Fruit fly (Drosophila melanogaster) whole organism, embryonic: Measurements from ENCODE around the gene ct.
A peak's percentile ranks its signal among the peaks of the same experiment; 100 is the strongest.

Experiments used
- Atf3 ChIP-seq: fragments of 200-800 bp; sonication (Bioruptor generic); optimal IDR thresholded peaks from 3 replicates; lab custom pipeline; 2016; ENCODE audit warnings: missing biosample characterization, missing genetic modification characterization
- Atf6 ChIP-seq: fragments of 200-800 bp; sonication (Bioruptor generic); IDR thresholded peaks from 2 replicates; pipeline ENCODE4 v1.3.6; 2022; ENCODE audit warnings: missing biosample characterization, missing genetic modification characterization
- CG10366 ChIP-seq: fragments of 200-800 bp; sonication (Bioruptor generic); IDR thresholded peaks from 2 replicates; pipeline ENCODE4 v1.3.6; 2022; ENCODE audit warnings: missing biosample characterization, missing genetic modification characterization
- CG11504 ChIP-seq: fragments of 200-800 bp; sonication (Bioruptor generic); optimal IDR thresholded peaks from 3 replicates; lab custom pipeline; 2019; ENCODE audit warnings: missing biosample characterization, mild to moderate bottlenecking, missing genetic modification characterization, moderate library complexity
- CG12769 ChIP-seq: fragments of 200-800 bp; sonication (Bioruptor generic); optimal IDR thresholded peaks from 2 replicates; lab custom pipeline; 2019; ENCODE audit warnings: missing biosample characterization, mild to moderate bottlenecking, missing genetic modification characterization, moderate library complexity
- CG13296 ChIP-seq: fragments of 200-800 bp; sonication (Bioruptor generic); optimal IDR thresholded peaks from 3 replicates; lab custom pipeline; 2018; ENCODE audit warnings: missing biosample characterization, mild to moderate bottlenecking, missing genetic modification characterization
- CG15011 ChIP-seq: fragments of 200-800 bp; sonication (Bioruptor generic); optimal IDR thresholded peaks from 3 replicates; lab custom pipeline; 2018; ENCODE audit warnings: missing biosample characterization, mild to moderate bottlenecking, missing genetic modification characterization
- CG15601 ChIP-seq: fragments of 200-800 bp; sonication (Bioruptor generic); optimal IDR thresholded peaks from 3 replicates; lab custom pipeline; 2019; ENCODE audit warnings: missing biosample characterization, mild to moderate bottlenecking, missing genetic modification characterization, moderate library complexity
- CG1603 ChIP-seq: fragments of 200-800 bp; sonication (Bioruptor generic); optimal IDR thresholded peaks from 2 replicates; lab custom pipeline; 2019; ENCODE audit warnings: missing biosample characterization, mild to moderate bottlenecking, missing genetic modification characterization, moderate library complexity
- CG2120 ChIP-seq: fragments of 200-800 bp; sonication (Bioruptor generic); optimal IDR thresholded peaks from 3 replicates; lab custom pipeline; 2016; ENCODE audit warnings: missing biosample characterization, missing genetic modification characterization
- CG3407 ChIP-seq: fragments of 200-800 bp; sonication (Bioruptor generic); optimal IDR thresholded peaks from 2 replicates; lab custom pipeline; 2018; ENCODE audit warnings: missing biosample characterization, mild to moderate bottlenecking, missing genetic modification characterization
- CG4404 ChIP-seq: fragments of 200-800 bp; sonication (Bioruptor generic); IDR thresholded peaks from 2 replicates; pipeline ENCODE4 v1.3.6; 2022; ENCODE audit warnings: missing biosample characterization, missing genetic modification characterization
- CG4730 ChIP-seq: fragments of 200-800 bp; sonication (Bioruptor generic); IDR thresholded peaks from 2 replicates; pipeline ENCODE4 v1.3.6; 2022; ENCODE audit warnings: missing biosample characterization, missing genetic modification characterization
- CG6654 ChIP-seq: fragments of 200-800 bp; sonication (Bioruptor generic); optimal IDR thresholded peaks from 2 replicates; lab custom pipeline; 2017; ENCODE audit warnings: missing biosample characterization, mild to moderate bottlenecking, missing genetic modification characterization
- CG7271 ChIP-seq: fragments of 200-800 bp; sonication (Bioruptor generic); optimal IDR thresholded peaks from 2 replicates; lab custom pipeline; 2018; ENCODE audit warnings: missing biosample characterization, mild to moderate bottlenecking, missing genetic modification characterization, moderate library complexity
- CG8281 ChIP-seq: fragments of 200-800 bp; sonication (Bioruptor generic); optimal IDR thresholded peaks from 2 replicates; lab custom pipeline; 2018; ENCODE audit warnings: missing biosample characterization, mild to moderate bottlenecking, missing genetic modification characterization, moderate library complexity
- CG8388 ChIP-seq: fragments of 200-800 bp; sonication (Bioruptor generic); optimal IDR thresholded peaks from 2 replicates; lab custom pipeline; 2019; ENCODE audit warnings: missing biosample characterization, mild to moderate bottlenecking, missing genetic modification characterization, moderate library complexity
- CG8765 ChIP-seq: fragments of 200-800 bp; sonication (Bioruptor generic); IDR thresholded peaks from 2 replicates; pipeline ENCODE4 v1.3.6; 2022; ENCODE audit warnings: missing biosample characterization, missing genetic modification characterization
- CG9797 ChIP-seq: fragments of 200-800 bp; sonication (Bioruptor generic); optimal IDR thresholded peaks from 3 replicates; lab custom pipeline; 2018; ENCODE audit warnings: missing biosample characterization, mild to moderate bottlenecking, missing genetic modification characterization
- Dbx ChIP-seq: fragments of 200-800 bp; sonication (Bioruptor generic); IDR thresholded peaks from 3 replicates; pipeline ENCODE4 v1.3.6; 2022; ENCODE audit warnings: missing biosample characterization, missing genetic modification characterization
- Dref ChIP-seq: fragments of 200-800 bp; sonication (Bioruptor generic); IDR thresholded peaks from 2 replicates; pipeline ENCODE4 v1.3.6; 2022; ENCODE audit warnings: missing biosample characterization, missing genetic modification characterization
- GATAe ChIP-seq: fragments of 200-800 bp; sonication (Bioruptor generic); conservative IDR thresholded peaks from 2 replicates; pipeline ENCODE4 v1.3.6; 2022; ENCODE audit warnings: missing biosample characterization, missing genetic modification characterization
- HLH54F ChIP-seq: fragments of 200-800 bp; sonication (Bioruptor generic); optimal IDR thresholded peaks from 3 replicates; lab custom pipeline; 2016; ENCODE audit warnings: missing biosample characterization, missing genetic modification characterization
- HmgD ChIP-seq: fragments of 200-800 bp; sonication (Bioruptor generic); optimal IDR thresholded peaks from 3 replicates; lab custom pipeline; 2016; ENCODE audit warnings: missing biosample characterization, missing genetic modification characterization
- Med ChIP-seq: fragments of 200-800 bp; sonication (Bioruptor generic); peaks from one replicate; lab custom pipeline; 2016; ENCODE audit warnings: missing biosample characterization, missing genetic modification characterization, mild to moderate bottlenecking, inconsistent platforms, moderate library complexity
- Meics ChIP-seq: fragments of 200-800 bp; sonication (Bioruptor generic); optimal IDR thresholded peaks from 2 replicates; lab custom pipeline; 2017; ENCODE audit warnings: missing biosample characterization, mild to moderate bottlenecking, missing genetic modification characterization
- Oli ChIP-seq: fragments of 200-800 bp; sonication (Bioruptor generic); optimal IDR thresholded peaks from 2 replicates; lab custom pipeline; 2018; ENCODE audit warnings: missing biosample characterization, mild to moderate bottlenecking, missing genetic modification characterization, moderate library complexity
- Pdp1 ChIP-seq, 2 experiments: fragments of 200-800 bp; sonication (Bioruptor generic); optimal IDR thresholded peaks; 3 replicates each; lab custom pipeline; 2016; ENCODE audit warnings: missing biosample characterization in 2 of 2, missing genetic modification characterization in 2 of 2, mild to moderate bottlenecking in 1 of 2, moderate library complexity in 1 of 2
- Rfx ChIP-seq: fragments of 200-800 bp; sonication (Bioruptor generic); IDR thresholded peaks from 2 replicates; pipeline ENCODE4 v1.3.6; 2022; ENCODE audit warnings: missing biosample characterization, missing genetic modification characterization
- Scr ChIP-seq: fragments of 200-800 bp; sonication (Bioruptor generic); IDR thresholded peaks from 2 replicates; pipeline ENCODE4 v1.3.6; 2022; ENCODE audit warnings: missing biosample characterization, missing genetic modification characterization; ENCODE audit not compliant: partially characterized antibody
- Side ChIP-seq: fragments of 200-800 bp; sonication (Bioruptor generic); optimal IDR thresholded peaks from 2 replicates; lab custom pipeline; 2016; ENCODE audit warnings: missing biosample characterization, missing genetic modification characterization
- Taf1 ChIP-seq: fragments of 200-800 bp; sonication (Bioruptor generic); IDR thresholded peaks from 2 replicates; pipeline ENCODE4 v1.3.6; 2022; ENCODE audit warnings: missing biosample characterization, missing genetic modification characterization
- Xbp1 ChIP-seq: fragments of 200-800 bp; sonication (Bioruptor generic); optimal IDR thresholded peaks from 3 replicates; lab custom pipeline; 2016; ENCODE audit warnings: missing biosample characterization, mild to moderate bottlenecking, missing genetic modification characterization
- Xrp1 ChIP-seq: fragments of 200-800 bp; sonication (Bioruptor generic); IDR thresholded peaks from 2 replicates; pipeline ENCODE4 v1.3.6; 2022; ENCODE audit warnings: missing biosample characterization, missing genetic modification characterization
- aop ChIP-seq: fragments of 200-800 bp; sonication (Bioruptor generic); IDR thresholded peaks from 2 replicates; pipeline ENCODE4 v1.3.6; 2022; ENCODE audit warnings: missing biosample characterization, missing genetic modification characterization
- bsh ChIP-seq, 2 experiments: fragments of 200-800 bp; sonication (Bioruptor generic); optimal IDR thresholded peaks; 2 replicates each; lab custom pipeline; 2017 to 2018; ENCODE audit warnings: mild to moderate bottlenecking in 2 of 2, missing biosample characterization in 2 of 2, missing genetic modification characterization in 2 of 2, moderate library complexity in 1 of 2
- cg ChIP-seq: fragments of 200-800 bp; sonication (Bioruptor generic); optimal IDR thresholded peaks from 3 replicates; lab custom pipeline; 2019; ENCODE audit warnings: missing biosample characterization, mild to moderate bottlenecking, missing genetic modification characterization, moderate library complexity
- ci ChIP-seq: fragments of 200-800 bp; sonication (Bioruptor generic); IDR thresholded peaks from 3 replicates; pipeline ENCODE4 v1.3.6; 2022; ENCODE audit warnings: missing biosample characterization, missing genetic modification characterization
- dmrt99B ChIP-seq: fragments of 200-800 bp; sonication (Bioruptor generic); optimal IDR thresholded peaks from 2 replicates; lab custom pipeline; 2018; ENCODE audit warnings: missing biosample characterization, mild to moderate bottlenecking, missing genetic modification characterization, moderate library complexity
- dysf ChIP-seq: fragments of 200-800 bp; sonication (Bioruptor generic); IDR thresholded peaks from 3 replicates; pipeline ENCODE4 v1.3.6; 2022; ENCODE audit warnings: missing biosample characterization, missing genetic modification characterization
- ewg ChIP-seq: fragments of 200-800 bp; sonication (Bioruptor generic); optimal IDR thresholded peaks from 3 replicates; lab custom pipeline; 2017; ENCODE audit warnings: mild to moderate bottlenecking, missing biosample characterization, missing genetic modification reagents, missing genetic modification characterization
- ftz-f1 ChIP-seq: fragments of 200-800 bp; sonication (Bioruptor generic); optimal IDR thresholded peaks from 2 replicates; lab custom pipeline; 2016; ENCODE audit warnings: missing biosample characterization, missing genetic modification characterization
- gce ChIP-seq: fragments of 200-800 bp; sonication (Bioruptor generic); IDR thresholded peaks from 3 replicates; pipeline ENCODE4 v1.3.6; 2022; ENCODE audit warnings: missing biosample characterization, missing genetic modification characterization
- gem ChIP-seq: fragments of 200-800 bp; sonication (Bioruptor generic); optimal IDR thresholded peaks from 2 replicates; lab custom pipeline; 2019; ENCODE audit warnings: missing biosample characterization, mild to moderate bottlenecking, missing genetic modification characterization, moderate library complexity
- onecut ChIP-seq: fragments of 200-800 bp; sonication (Bioruptor generic); IDR thresholded peaks from 2 replicates; pipeline ENCODE4 v1.3.6; 2022; ENCODE audit warnings: missing biosample characterization, missing genetic modification characterization
- psq ChIP-seq: fragments of 200-800 bp; sonication (Bioruptor generic); optimal IDR thresholded peaks from 2 replicates; lab custom pipeline; 2017; ENCODE audit warnings: missing biosample characterization, missing genetic modification characterization
- run ChIP-seq: fragments of 200-800 bp; sonication (Bioruptor generic); optimal IDR thresholded peaks from 3 replicates; lab custom pipeline; 2018; ENCODE audit warnings: missing biosample characterization, mild to moderate bottlenecking, missing genetic modification characterization
- seq ChIP-seq: fragments of 200-800 bp; sonication (Bioruptor generic); IDR thresholded peaks from 2 replicates; pipeline ENCODE4 v1.3.6; 2022; ENCODE audit warnings: missing biosample characterization, missing genetic modification characterization
- stc ChIP-seq: fragments of 200-800 bp; sonication (Bioruptor generic); IDR thresholded peaks from 2 replicates; pipeline ENCODE4 v1.3.6; 2022; ENCODE audit warnings: missing biosample characterization, missing genetic modification characterization
- tgo ChIP-seq: fragments of 200-800 bp; sonication (Bioruptor generic); IDR thresholded peaks from 3 replicates; pipeline ENCODE4 v1.3.6; 2022; ENCODE audit warnings: missing biosample characterization, missing genetic modification characterization
- tx ChIP-seq: fragments of 200-800 bp; sonication (Bioruptor generic); optimal IDR thresholded peaks from 2 replicates; lab custom pipeline; 2016; ENCODE audit warnings: missing biosample characterization, missing genetic modification characterization

Gene ct

dm6 chrX:7692740-7693064 lies 84.5 kb downstream of the ct start (continued):
- TF ChIP-seq ci (GFP tag; lab: Robert Waterston, UW) = peak; percentile 86
- peak; percentile 48; the same call in 1 of the 2 replicates for TF ChIP-seq CG4730
- TF ChIP-seq CG13296 (GFP tag; lab: Kevin White, UChicago) = peak; percentile 63
- no peak for TF ChIP-seq psq (GFP tag; lab: Kevin White, UChicago)
- peak; percentile 81 for TF ChIP-seq Xrp1 (GFP tag; lab: Robert Waterston, UW)
- TF ChIP-seq Side (GFP tag; lab: Kevin White, UChicago) = peak; percentile 72
- TF ChIP-seq Meics (GFP tag; lab: Kevin White, UChicago) = peak; percentile 77
- peak; percentile 65 for TF ChIP-seq HLH54F (GFP tag; lab: Kevin White, UChicago)
- TF ChIP-seq CG4404 (GFP tag; lab: Robert Waterston, UW) = peak; percentile 48
- no peak for TF ChIP-seq cg (GFP tag; lab: Kevin White, UChicago)
- no peak for TF ChIP-seq Scr (GFP tag; lab: Robert Waterston, UW)
- TF ChIP-seq CG8765 (GFP tag; lab: Robert Waterston, UW) = no peak; the same call in 1 of the 2 replicates
- no peak for TF ChIP-seq GATAe (GFP tag; lab: Robert Waterston, UW)
- TF ChIP-seq aop = no peak
- peak in 1 of 2 experiments; percentile 80 for TF ChIP-seq bsh (GFP tag; optimal IDR thresholded peaks at IDR 0.05; lab: Kevin White, UChicago)
- peak; percentile 73 for TF ChIP-seq Taf1 (GFP tag; lab: Robert Waterston, UW)
- no peak for TF ChIP-seq ftz-f1 (GFP tag; lab: Kevin White, UChicago)
- peak; percentile 15 for TF ChIP-seq CG15601
- TF ChIP-seq CG8281 (tag; lab: Kevin White, UChicago) = peak; percentile 15
- TF ChIP-seq CG1603 = peak; percentile 66
- TF ChIP-seq CG7271 (tag; lab: Kevin White, UChicago) = no peak
- peak; percentile 48 for TF ChIP-seq CG15011 (GFP tag; lab: Kevin White, UChicago)
- peak; percentile 2 for TF ChIP-seq Atf3 (GFP tag; lab: Kevin White, UChicago)
- TF ChIP-seq gce (GFP tag; lab: Robert Waterston, UW) = peak; percentile 84
- TF ChIP-seq, all 482 proteins: peak for 297

- no peak for TF ChIP-seq tx (GFP tag; lab: Kevin White, UChicago)
- peak; percentile 26 for TF ChIP-seq CG11504
- TF ChIP-seq HmgD (GFP tag; lab: Kevin White, UChicago) = no peak
- no peak for TF ChIP-seq tgo (GFP tag; lab: Robert Waterston, UW)
- peak in 1 of 2 experiments; percentile 46 for TF ChIP-seq Pdp1 (GFP tag; optimal IDR thresholded peaks at IDR 0.05; lab: Kevin White, UChicago)
- TF ChIP-seq CG1603 = no peak
- TF ChIP-seq stc (GFP tag; lab: Robert Waterston, UW) = no peak
- TF ChIP-seq CG12769 (tag; lab: Kevin White, UChicago) = peak; percentile 30
- TF ChIP-seq Med (GFP tag; lab: Kevin White, UChicago) = peak; percentile 77
- TF ChIP-seq ewg = no peak
- peak; percentile 32 for TF ChIP-seq dmrt99B
- peak; percentile 33; the same call in 1 of the 3 replicates for TF ChIP-seq dysf (GFP tag; lab: Robert Waterston, UW)
- TF ChIP-seq CG6654 (GFP tag; lab: Kevin White, UChicago) = no peak
- no peak for TF ChIP-seq seq (GFP tag; lab: Robert Waterston, UW)
- no peak for TF ChIP-seq CG10366 (GFP tag; lab: Robert Waterston, UW)
- TF ChIP-seq Xbp1 (GFP tag; lab: Kevin White, UChicago) = peak; percentile 12
- no peak for TF ChIP-seq run (tag; lab: Kevin White, UChicago)
- peak; percentile 10 for TF ChIP-seq Oli (tag; lab: Kevin White, UChicago)
- no peak for TF ChIP-seq CG8388 (GFP tag; lab: Kevin White, UChicago)
- TF ChIP-seq onecut (GFP tag; lab: Robert Waterston, UW) = no peak
- TF ChIP-seq Rfx (GFP tag; lab: Robert Waterston, UW) = no peak
- TF ChIP-seq gem = peak; percentile 31
- peak; percentile 6 for TF ChIP-seq CG2120 (GFP tag; lab: Kevin White, UChicago)
- TF ChIP-seq Dref (GFP tag; lab: Robert Waterston, UW) = no peak
- TF ChIP-seq CG3407 (GFP tag; lab: Kevin White, UChicago) = no peak
- TF ChIP-seq Dbx = no peak
- TF ChIP-seq Atf6 (GFP tag; lab: Robert Waterston, UW) = 0 out of 2 replicates have a peak, but pooled peaks have one; percentile 35
- TF ChIP-seq CG9797 (GFP tag; lab: Kevin White, UChicago) = no peak
Measured at dm6 chrX:7693423-7693822, 85.2 kb downstream of the ct start.
